Worm (Caenorhabditis elegans): ENCODE measurements around the gene kmo-1.

- no peak for TF ChIP-seq snpc-4 (tag; optimal IDR thresholded peaks at IDR 0.05)
- TF ChIP-seq nhr-12 (tag; optimal IDR thresholded peaks at IDR 0.05) = no peak
- no peak for TF ChIP-seq lin-13 (GFP tag; optimal IDR thresholded peaks at IDR 0.05)
- no peak for TF ChIP-seq snu-23 (GFP tag; optimal IDR thresholded peaks at IDR 0.05)
- TF ChIP-seq pqm-1 (tag; optimal IDR thresholded peaks at IDR 0.05) = no peak
- TF ChIP-seq lsy-2 (tag; optimal IDR thresholded peaks at IDR 0.05) = no peak
- no peak for TF ChIP-seq nhr-19 (GFP tag; conservative IDR thresholded peaks at IDR 0.05)
- no peak for TF ChIP-seq isw-1 (GFP tag; IDR thresholded peaks at IDR 0.05)
- TF ChIP-seq skn-1 (tag; optimal IDR thresholded peaks at IDR 0.05) = no peak
- no peak for TF ChIP-seq unc-62 (GFP tag; optimal IDR thresholded peaks at IDR 0.05)
- TF ChIP-seq dpl-1 (GFP tag; optimal IDR thresholded peaks at IDR 0.05) = no peak
- TF ChIP-seq sptf-1 (tag; optimal IDR thresholded peaks at IDR 0.05) = no peak
- no peak for TF ChIP-seq blmp-1 (tag; optimal IDR thresholded peaks at IDR 0.05)
- TF ChIP-seq nhr-237 (tag; optimal IDR thresholded peaks at IDR 0.05) = no peak
Measured at ce11 chrV:12037889-12038288, 32.4 kb downstream of the kmo-1 start.

All from whole organism, L1 larva.